Worm (Caenorhabditis elegans) whole organism, late embryonic: ENCODE results near the gene T19D12.1.

Experiments
- F13H6.1 ChIP-seq: sonication (generic microtip); optimal IDR thresholded peaks from 2 replicates; lab custom pipeline; 2016; ENCODE audit warnings: missing genetic modification characterization, missing compliant biosample characterization
- K09A11.1 ChIP-seq: sonication (generic microtip); optimal IDR thresholded peaks from 2 replicates; lab custom pipeline; 2017; ENCODE audit warnings: antibody characterized with exemption, mild to moderate bottlenecking, missing genetic modification characterization, missing compliant biosample characterization; ENCODE audit not compliant: insufficient read depth
- T23F11.4 ChIP-seq: fragments of 200-800 bp; sonication (Bioruptor generic); optimal IDR thresholded peaks from 2 replicates; lab custom pipeline; 2018; ENCODE audit warnings: mild to moderate bottlenecking, missing genetic modification characterization, missing compliant biosample characterization
- ama-1 ChIP-seq: fragments of 150-350 bp; optimal IDR thresholded peaks from 2 replicates; lab custom pipeline; 2014
- ceh-45 ChIP-seq: fragments of 200-800 bp; sonication (Bioruptor generic); IDR thresholded peaks from 2 replicates; pipeline ENCODE4 v1.3.6; 2022; ENCODE audit warnings: missing genetic modification reagents, missing genetic modification characterization, missing compliant biosample characterization
- ceh-48 ChIP-seq: sonication (generic microtip); optimal IDR thresholded peaks from 2 replicates; lab custom pipeline; 2016; ENCODE audit warnings: missing genetic modification characterization, inconsistent platforms, missing compliant biosample characterization
- elt-4 ChIP-seq: sonication (generic microtip); optimal IDR thresholded peaks from 2 replicates; lab custom pipeline; 2016; ENCODE audit warnings: missing genetic modification characterization, missing compliant biosample characterization
- ets-4 ChIP-seq: sonication (generic microtip); optimal IDR thresholded peaks from 2 replicates; lab custom pipeline; 2016; ENCODE audit warnings: missing genetic modification characterization, missing compliant biosample characterization
- fkh-10 ChIP-seq: fragments of 150-350 bp; optimal IDR thresholded peaks from 2 replicates; lab custom pipeline; 2014; ENCODE audit warnings: missing biosample characterization, missing genetic modification reagents, missing genetic modification characterization
- lin-11 ChIP-seq: fragments of 200-800 bp; sonication (Bioruptor generic); optimal IDR thresholded peaks from 2 replicates; lab custom pipeline; 2018; ENCODE audit warnings: mild to moderate bottlenecking, missing genetic modification characterization, missing compliant biosample characterization
- odd-2 ChIP-seq: sonication (generic microtip); optimal IDR thresholded peaks from 2 replicates; lab custom pipeline; 2017; ENCODE audit warnings: antibody characterized with exemption, mild to moderate bottlenecking, missing genetic modification characterization, missing compliant biosample characterization
- pag-3 ChIP-seq: sonication (generic microtip); optimal IDR thresholded peaks from 2 replicates; lab custom pipeline; 2016; ENCODE audit warnings: missing compliant biosample characterization, missing genetic modification characterization, borderline replicate concordance
- pha-4 ChIP-seq: fragments of 150-350 bp; optimal IDR thresholded peaks from 2 replicates; lab custom pipeline; 2018; ENCODE audit warnings: missing biosample characterization, missing genetic modification reagents, missing genetic modification characterization
- sox-4 ChIP-seq: sonication (generic microtip); optimal IDR thresholded peaks from 2 replicates; lab custom pipeline; 2017; ENCODE audit warnings: mild to moderate bottlenecking, missing genetic modification characterization, inconsistent platforms, missing compliant biosample characterization

DNA sequence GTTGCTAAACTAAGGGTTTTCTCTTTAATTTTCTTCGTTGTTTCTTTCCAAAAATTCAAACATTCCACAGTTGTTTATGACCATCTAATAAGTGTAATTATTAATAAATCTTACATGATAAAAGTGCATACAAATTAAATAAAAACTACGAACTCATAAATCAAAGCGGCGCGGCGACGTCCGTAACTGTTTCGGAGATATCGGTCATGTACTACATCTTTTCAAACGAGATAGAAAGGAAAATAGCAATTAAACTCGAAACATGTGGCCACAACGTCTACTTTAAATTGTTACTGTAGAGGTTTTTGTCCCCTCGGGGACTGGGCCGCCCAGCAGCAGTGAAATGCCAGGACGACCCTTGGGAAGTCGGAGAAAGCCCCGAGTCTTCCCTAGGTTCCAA is 49.2 kb downstream of the T19D12.1 start:
- TF ChIP-seq pag-3, result no peak
- no peak for TF ChIP-seq T23F11.4
- TF ChIP-seq elt-4, result no peak
- TF ChIP-seq lin-11 (tag; lab: Kevin White, UChicago), result no peak
- TF ChIP-seq ets-4, result no peak
- no peak for TF ChIP-seq odd-2
- no peak for TF ChIP-seq fkh-10 (GFP tag; lab: Kevin White, UChicago)
- no peak for TF ChIP-seq ama-1 (lab: Kevin White, UChicago)
- TF ChIP-seq ceh-48 (tag; lab: Kevin White, UChicago), result no peak
- no peak for TF ChIP-seq ceh-45 (GFP tag; lab: Robert Waterston, UW)
- no peak for TF ChIP-seq F13H6.1 (tag; lab: Kevin White, UChicago)
- TF ChIP-seq K09A11.1 (tag; lab: Kevin White, UChicago), result no peak
- no peak for TF ChIP-seq sox-4 (tag; lab: Kevin White, UChicago)
- TF ChIP-seq pha-4 (tag; lab: Kevin White, UChicago), result no peak
